Worm (Caenorhabditis elegans) whole organism, late embryonic: Measurements from ENCODE around the gene nlp-52.

Experiments used
- ahr-1 ChIP-seq: sonication (generic microtip); optimal IDR thresholded peaks from 2 replicates; lab custom pipeline; 2016; ENCODE audit warnings: missing genetic modification characterization, missing compliant biosample characterization
- ama-1 ChIP-seq: fragments of 150-350 bp; optimal IDR thresholded peaks from 2 replicates; lab custom pipeline; 2014
- ceh-19 ChIP-seq: fragments of 200-800 bp; sonication (Bioruptor generic); optimal IDR thresholded peaks from 2 replicates; lab custom pipeline; 2018; ENCODE audit warnings: mild to moderate bottlenecking, missing genetic modification characterization, missing compliant biosample characterization
- ceh-2 ChIP-seq: sonication (generic microtip); optimal IDR thresholded peaks from 2 replicates; lab custom pipeline; 2016; ENCODE audit warnings: missing genotype, missing genetic modification characterization, missing compliant biosample characterization
- ceh-22 ChIP-seq: sonication (generic microtip); optimal IDR thresholded peaks from 2 replicates; lab custom pipeline; 2017; ENCODE audit warnings: missing biosample characterization, missing genetic modification characterization
- ceh-24 ChIP-seq: sonication (generic microtip); optimal IDR thresholded peaks from 2 replicates; lab custom pipeline; 2016; ENCODE audit warnings: mild to moderate bottlenecking, missing genetic modification characterization, missing compliant biosample characterization
- ceh-30 ChIP-seq: fragments of 150-350 bp; optimal IDR thresholded peaks from 2 replicates; lab custom pipeline; 2014; ENCODE audit warnings: missing biosample characterization, missing genetic modification characterization
- ceh-31 ChIP-seq: sonication (generic microtip); optimal IDR thresholded peaks from 2 replicates; lab custom pipeline; 2016; ENCODE audit warnings: missing genetic modification characterization, missing compliant biosample characterization
- ceh-45 ChIP-seq: fragments of 200-800 bp; sonication (Bioruptor generic); IDR thresholded peaks from 2 replicates; pipeline ENCODE4 v1.3.6; 2022; ENCODE audit warnings: missing genetic modification reagents, missing genetic modification characterization, missing compliant biosample characterization
- ceh-48 ChIP-seq: sonication (generic microtip); optimal IDR thresholded peaks from 2 replicates; lab custom pipeline; 2016; ENCODE audit warnings: missing genetic modification characterization, inconsistent platforms, missing compliant biosample characterization
- ceh-6 ChIP-seq: fragments of 200-800 bp; sonication (Bioruptor generic); optimal IDR thresholded peaks from 2 replicates; lab custom pipeline; 2018; ENCODE audit warnings: mild to moderate bottlenecking, missing genetic modification characterization, missing compliant biosample characterization
- che-1 ChIP-seq: sonication (generic microtip); optimal IDR thresholded peaks from 2 replicates; lab custom pipeline; 2016; ENCODE audit warnings: mild to moderate bottlenecking, missing genetic modification characterization, missing compliant biosample characterization
- dmd-4 ChIP-seq: sonication (generic microtip); optimal IDR thresholded peaks from 2 replicates; lab custom pipeline; 2016; ENCODE audit warnings: borderline replicate concordance, missing genetic modification characterization, missing compliant biosample characterization
- elt-2 ChIP-seq: sonication (generic microtip); optimal IDR thresholded peaks from 2 replicates; lab custom pipeline; 2016; ENCODE audit warnings: missing genetic modification reagents, missing genetic modification characterization, missing compliant biosample characterization
- elt-4 ChIP-seq: sonication (generic microtip); optimal IDR thresholded peaks from 2 replicates; lab custom pipeline; 2016; ENCODE audit warnings: missing genetic modification characterization, missing compliant biosample characterization
- fax-1 ChIP-seq: sonication (generic microtip); optimal IDR thresholded peaks from 2 replicates; lab custom pipeline; 2016; ENCODE audit warnings: missing genotype, missing genetic modification characterization, missing compliant biosample characterization
- fkh-10 ChIP-seq: fragments of 150-350 bp; optimal IDR thresholded peaks from 2 replicates; lab custom pipeline; 2014; ENCODE audit warnings: missing biosample characterization, missing genetic modification reagents, missing genetic modification characterization
- fkh-6 ChIP-seq: sonication (generic microtip); optimal IDR thresholded peaks from 2 replicates; lab custom pipeline; 2016; ENCODE audit warnings: missing genetic modification characterization, missing compliant biosample characterization
- hlh-13 ChIP-seq: fragments of 200-800 bp; sonication (Bioruptor generic); optimal IDR thresholded peaks from 2 replicates; lab custom pipeline; 2018; ENCODE audit warnings: mild to moderate bottlenecking, missing genetic modification characterization, missing compliant biosample characterization
- hlh-15 ChIP-seq: sonication (generic microtip); optimal IDR thresholded peaks from 2 replicates; lab custom pipeline; 2016; ENCODE audit warnings: missing genetic modification characterization, missing compliant biosample characterization
- hlh-30 ChIP-seq: sonication (generic microtip); optimal IDR thresholded peaks from 2 replicates; lab custom pipeline; 2017; ENCODE audit warnings: antibody characterized with exemption, missing genetic modification characterization, missing compliant biosample characterization; ENCODE audit not compliant: insufficient read depth
- mec-3 ChIP-seq: sonication (generic microtip); optimal IDR thresholded peaks from 2 replicates; lab custom pipeline; 2016; ENCODE audit warnings: borderline replicate concordance, missing genetic modification characterization, missing compliant biosample characterization
- nfya-1 ChIP-seq: sonication (generic microtip); optimal IDR thresholded peaks from 2 replicates; lab custom pipeline; 2017; ENCODE audit warnings: missing genetic modification characterization, mild to moderate bottlenecking, missing compliant biosample characterization, antibody characterized with exemption, moderate library complexity
- nhr-11 ChIP-seq: fragments of 150-350 bp; optimal IDR thresholded peaks from 2 replicates; lab custom pipeline; 2014; ENCODE audit warnings: missing biosample characterization, missing genetic modification characterization
- nhr-232 ChIP-seq: sonication (generic microtip); optimal IDR thresholded peaks from 2 replicates; lab custom pipeline; 2016; ENCODE audit warnings: missing genetic modification characterization, missing compliant biosample characterization
- odd-2 ChIP-seq: sonication (generic microtip); optimal IDR thresholded peaks from 2 replicates; lab custom pipeline; 2017; ENCODE audit warnings: antibody characterized with exemption, mild to moderate bottlenecking, missing genetic modification characterization, missing compliant biosample characterization
- pat-9 ChIP-seq: fragments of 200-800 bp; sonication (Bioruptor generic); optimal IDR thresholded peaks from 2 replicates; lab custom pipeline; 2018; ENCODE audit warnings: mild to moderate bottlenecking, missing genetic modification characterization, moderate library complexity, missing compliant biosample characterization
- pha-4 ChIP-seq: fragments of 150-350 bp; optimal IDR thresholded peaks from 2 replicates; lab custom pipeline; 2018; ENCODE audit warnings: missing biosample characterization, missing genetic modification reagents, missing genetic modification characterization
- pqm-1 ChIP-seq: sonication (generic microtip); optimal IDR thresholded peaks from 2 replicates; lab custom pipeline; 2016; ENCODE audit warnings: missing genetic modification characterization, missing compliant biosample characterization
- pros-1 ChIP-seq: fragments of 150-350 bp; optimal IDR thresholded peaks from 2 replicates; lab custom pipeline; 2014; ENCODE audit warnings: missing biosample characterization, missing genetic modification reagents, missing genetic modification characterization
- ref-2 ChIP-seq: sonication (generic microtip); optimal IDR thresholded peaks from 2 replicates; lab custom pipeline; 2016; ENCODE audit warnings: missing genetic modification characterization, missing compliant biosample characterization
- rnt-1 ChIP-seq: sonication (generic microtip); optimal IDR thresholded peaks from 2 replicates; lab custom pipeline; 2016; ENCODE audit warnings: missing genetic modification characterization, missing compliant biosample characterization
- sox-2 ChIP-seq: fragments of 200-800 bp; sonication (Bioruptor generic); IDR thresholded peaks from 2 replicates; pipeline ENCODE4 v1.3.6; 2022; ENCODE audit warnings: missing genetic modification reagents, missing genetic modification characterization, missing compliant biosample characterization
- sox-4 ChIP-seq: sonication (generic microtip); optimal IDR thresholded peaks from 2 replicates; lab custom pipeline; 2017; ENCODE audit warnings: mild to moderate bottlenecking, missing genetic modification characterization, inconsistent platforms, missing compliant biosample characterization
- syd-9 ChIP-seq: sonication (generic microtip); optimal IDR thresholded peaks from 2 replicates; lab custom pipeline; 2016; ENCODE audit warnings: mild to moderate bottlenecking, missing genetic modification characterization, moderate library complexity, missing compliant biosample characterization
- tbx-2 ChIP-seq: sonication (generic microtip); optimal IDR thresholded peaks from 2 replicates; lab custom pipeline; 2016; ENCODE audit warnings: missing genetic modification characterization, missing compliant biosample characterization
- unc-3 ChIP-seq, 2 experiments: fragments of 200-800 bp in 1 of 2; sonication (Bioruptor generic) in 1 of 2; sonication (generic microtip) in 1 of 2; conservative IDR thresholded peaks in 1 of 2; optimal IDR thresholded peaks in 1 of 2; 2 replicates each; pipeline versions ENCODE4 v1.3.6 to Lab custom; 2016 to 2022; ENCODE audit warnings: missing compliant biosample characterization in 2 of 2, missing genetic modification characterization in 2 of 2, missing genetic modification reagents in 1 of 2
- zip-5 ChIP-seq: sonication (generic microtip); optimal IDR thresholded peaks from 2 replicates; lab custom pipeline; 2016; ENCODE audit warnings: missing genetic modification characterization, missing compliant biosample characterization
- ztf-16 ChIP-seq: sonication (generic microtip); optimal IDR thresholded peaks from 2 replicates; lab custom pipeline; 2017; ENCODE audit warnings: missing genetic modification characterization, missing compliant biosample characterization

The nlp-52 gene

DNA sequence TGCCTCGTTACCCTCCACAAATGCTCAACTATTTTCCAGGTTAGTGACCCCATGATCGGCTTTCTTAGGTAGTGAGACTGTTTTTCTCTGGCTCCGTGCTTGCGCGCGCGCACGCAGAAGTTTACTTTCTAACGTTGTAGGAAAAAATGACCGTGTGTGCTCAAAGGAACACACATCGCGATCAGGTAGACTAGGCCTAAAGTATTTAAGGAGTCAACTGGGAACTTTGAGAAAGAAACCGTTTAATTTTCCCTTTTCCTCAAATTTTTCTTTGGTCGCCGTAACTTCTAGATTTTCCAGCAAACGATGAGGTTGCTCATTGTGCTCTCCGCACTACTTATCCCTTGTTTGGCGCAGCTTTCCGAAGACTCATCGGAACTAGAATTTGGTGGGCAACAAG, 21.2 kb upstream of the nlp-52 start, which contains the start of gene idpp-1:
TSS of gene idpp-1 (plus strand) at position 301 of the 400 bp plus-strand sequence.
- no peak for TF ChIP-seq hlh-30
- no peak for TF ChIP-seq mec-3 (tag; lab: Kevin White, UChicago)
- TF ChIP-seq dmd-4 = no peak

- TF ChIP-seq ceh-30 (tag; lab: Kevin White, UChicago) (no peak), elt-4 (tag; lab: Kevin White, UChicago) (no peak), ceh-6 (GFP tag; lab: Kevin White, UChicago) (no peak), ceh-2 (no peak), nfya-1 (tag; lab: Kevin White, UChicago) (no peak), fkh-6 (tag; lab: Kevin White, UChicago) (no peak), zip-5 (tag; lab: Kevin White, UChicago) (no peak), nhr-232 (tag; lab: Kevin White, UChicago) (no peak), pha-4 (tag; lab: Kevin White, UChicago) (no peak), nhr-11 (tag; lab: Kevin White, UChicago) (no peak), fax-1 (no peak), ama-1 (lab: Kevin White, UChicago) (no peak), ceh-19 (no peak), ceh-24 (tag; lab: Kevin White, UChicago) (no peak), ahr-1 (no peak), tbx-2 (tag; lab: Kevin White, UChicago) (no peak), ceh-31 (tag; lab: Kevin White, UChicago) (no peak), ceh-45 (no peak)
Observed at ce11 chrIII:744459-744858, 17.1 kb upstream of the nlp-52 start.

- TF ChIP-seq ceh-19 (no peak), elt-2 (tag; lab: Kevin White, UChicago) (peak; percentile 41), sox-4 (tag; lab: Kevin White, UChicago) (no peak)
Observed at ce11 chrIII:748782-749181, 12.8 kb upstream of the nlp-52 start.

- TF ChIP-seq unc-3 (GFP tag; conservative IDR thresholded peaks at IDR 0.05; lab: Robert Waterston, UW) (no peak), unc-3 (tag; optimal IDR thresholded peaks at IDR 0.05; lab: Kevin White, UChicago) (no peak), ceh-48 (tag; lab: Kevin White, UChicago) (no peak), ref-2 (tag; lab: Kevin White, UChicago) (no peak), pros-1 (tag; lab: Kevin White, UChicago) (no peak), ztf-16 (tag; lab: Kevin White, UChicago) (no peak), fkh-10 (no peak), syd-9 (tag; lab: Kevin White, UChicago) (no peak), hlh-15 (tag; lab: Kevin White, UChicago) (no peak), nfya-1 (tag; lab: Kevin White, UChicago) (no peak), odd-2 (tag; lab: Kevin White, UChicago) (no peak), ahr-1 (no peak), che-1 (no peak), sox-4 (tag; lab: Kevin White, UChicago) (no peak), pqm-1 (no peak), hlh-13 (GFP tag; lab: Kevin White, UChicago) (no peak)
Observed at ce11 chrIII:750028-750427, 11.5 kb upstream of the nlp-52 start.

DNA sequence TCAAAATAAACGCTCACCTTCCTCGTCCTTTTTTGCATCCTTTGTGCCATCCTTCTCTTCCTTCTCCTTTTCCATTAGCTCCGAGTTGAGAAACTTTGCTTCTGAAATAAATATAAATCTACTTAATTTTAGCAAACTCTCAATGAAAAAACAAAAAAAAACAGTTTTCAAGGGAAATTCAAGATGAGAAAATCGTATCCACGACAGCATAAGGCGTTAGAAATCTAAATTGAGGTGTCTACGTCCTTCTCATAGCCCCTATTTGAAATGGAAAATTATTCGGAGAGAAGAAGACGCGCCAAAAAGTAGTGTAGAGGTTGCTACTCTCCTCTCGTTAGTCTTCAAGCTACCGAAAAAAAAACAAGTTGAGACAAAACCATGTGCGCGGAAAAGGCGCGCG, 9.2 kb upstream of the nlp-52 start, which contains the start of gene pat-12:
TSS of gene pat-12 (minus strand) at position 101 of the 400 bp plus-strand sequence.
- TF ChIP-seq rnt-1 (tag; lab: Kevin White, UChicago) = no peak
- no peak for TF ChIP-seq ceh-45
- no peak for TF ChIP-seq ceh-6 (GFP tag; lab: Kevin White, UChicago)
- TF ChIP-seq sox-2 = no peak
- TF ChIP-seq ref-2 (tag; lab: Kevin White, UChicago) = no peak
- TF ChIP-seq ceh-22 (tag; lab: Kevin White, UChicago) = no peak
- TF ChIP-seq pat-9 (tag; lab: Kevin White, UChicago) = no peak
